Worm (Caenorhabditis elegans): ENCODE data around the gene clec-210.

The clec-210 gene

DNA sequence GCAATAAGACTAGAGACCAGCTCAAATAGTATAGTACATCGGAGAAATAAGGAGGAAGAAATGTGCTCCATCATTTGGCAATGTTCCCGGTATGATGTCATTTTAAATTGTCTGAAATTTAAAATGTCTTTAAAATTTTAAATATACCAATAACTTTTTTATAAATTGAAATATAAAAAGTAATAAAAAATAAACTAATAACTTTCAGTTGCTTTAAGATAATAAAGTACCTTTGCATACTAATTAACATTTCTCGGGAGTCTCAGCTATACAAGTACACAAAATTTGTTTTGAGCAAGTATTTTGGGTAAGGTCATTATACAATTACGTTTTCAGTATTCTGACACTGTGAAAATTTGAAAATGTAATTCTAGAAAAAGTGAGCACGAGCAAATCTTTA lies 33.7 kb downstream of the clec-210 start, which contains the start of gene srab-6:
Gene srab-6, minus strand, starts transcription at position 101 of the 400 bp plus-strand sequence.
- TF ChIP-seq tab-1 (GFP tag; IDR thresholded peaks at IDR 0.05) (no peak), ztf-29 (GFP tag; IDR thresholded peaks at IDR 0.05) (no peak), med-1 (GFP tag; optimal IDR thresholded peaks at IDR 0.05; ENCODE audit: insufficient read depth) (no peak), ztf-23 (GFP tag; IDR thresholded peaks at IDR 0.05) (no peak), T22C8.4 (GFP tag; IDR thresholded peaks at IDR 0.05) (no peak), ref-1 (GFP tag; conservative IDR thresholded peaks at IDR 0.05) (no peak), flt-1 (GFP tag; IDR thresholded peaks at IDR 0.05) (no peak), klf-2 (GFP tag; conservative IDR thresholded peaks at IDR 0.05) (no peak), cog-1 (tag; optimal IDR thresholded peaks at IDR 0.05) (no peak)

DNA sequence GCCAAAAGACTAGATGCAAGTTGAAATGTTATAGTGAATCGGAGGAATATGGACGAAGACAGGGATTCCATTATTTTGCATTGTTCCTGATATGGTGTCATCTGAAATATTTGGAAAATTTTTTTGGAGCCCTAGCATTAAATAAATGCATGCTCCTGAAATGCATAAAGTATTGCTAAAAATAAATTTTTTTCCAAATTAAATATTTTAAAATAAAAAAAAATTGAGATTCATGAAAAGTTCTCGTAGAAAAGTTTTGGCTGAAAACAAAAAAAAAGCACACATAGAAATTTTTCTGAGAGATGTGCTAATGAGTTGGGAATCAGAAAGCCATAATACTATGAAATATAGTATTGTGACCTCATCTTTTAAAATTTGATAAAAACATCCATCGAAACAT lies 36.9 kb downstream of the clec-210 start, which contains the start of gene srab-7:
Gene srab-7, minus strand, starts transcription at position 101 of the 400 bp plus-strand sequence.
- TF ChIP-seq med-1 (GFP tag; optimal IDR thresholded peaks at IDR 0.05; ENCODE audit: insufficient read depth) (no peak), ztf-23 (GFP tag; IDR thresholded peaks at IDR 0.05) (no peak), T22C8.4 (GFP tag; IDR thresholded peaks at IDR 0.05) (no peak), ref-1 (GFP tag; conservative IDR thresholded peaks at IDR 0.05) (no peak), flt-1 (GFP tag; IDR thresholded peaks at IDR 0.05) (no peak)

DNA sequence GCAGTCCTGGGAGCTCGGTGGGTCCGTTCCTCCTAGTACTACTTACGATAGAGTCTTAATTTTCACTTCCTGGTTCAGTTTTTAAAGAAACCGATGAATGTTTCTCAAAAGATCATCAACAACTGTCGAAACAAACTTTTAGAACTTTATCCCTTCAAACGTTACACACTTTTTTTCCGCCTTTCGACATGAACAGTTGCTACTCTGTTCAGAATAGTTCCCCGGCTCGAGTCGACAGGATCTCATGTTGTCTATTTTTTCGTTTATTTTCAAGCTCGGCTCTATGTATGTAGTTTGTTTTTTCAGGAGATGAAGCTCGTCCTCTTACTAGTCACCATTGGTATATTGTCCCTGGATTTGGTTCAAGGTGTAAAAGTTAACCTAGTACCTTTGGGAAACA lies 38.6 kb downstream of the clec-210 start, which contains the start of gene exh-1:
Gene exh-1, plus strand, starts transcription at position 301 of the 400 bp plus-strand sequence.
- TF ChIP-seq flt-1 (GFP tag; IDR thresholded peaks at IDR 0.05) (no peak), ref-1 (GFP tag; conservative IDR thresholded peaks at IDR 0.05) (no peak), T22C8.4 (GFP tag; IDR thresholded peaks at IDR 0.05) (no peak), cog-1 (tag; optimal IDR thresholded peaks at IDR 0.05) (no peak), med-1 (GFP tag; optimal IDR thresholded peaks at IDR 0.05; ENCODE audit: insufficient read depth) (no peak), tab-1 (GFP tag; IDR thresholded peaks at IDR 0.05) (no peak), ztf-29 (GFP tag; IDR thresholded peaks at IDR 0.05) (no peak), ztf-23 (GFP tag; IDR thresholded peaks at IDR 0.05) (no peak)

DNA sequence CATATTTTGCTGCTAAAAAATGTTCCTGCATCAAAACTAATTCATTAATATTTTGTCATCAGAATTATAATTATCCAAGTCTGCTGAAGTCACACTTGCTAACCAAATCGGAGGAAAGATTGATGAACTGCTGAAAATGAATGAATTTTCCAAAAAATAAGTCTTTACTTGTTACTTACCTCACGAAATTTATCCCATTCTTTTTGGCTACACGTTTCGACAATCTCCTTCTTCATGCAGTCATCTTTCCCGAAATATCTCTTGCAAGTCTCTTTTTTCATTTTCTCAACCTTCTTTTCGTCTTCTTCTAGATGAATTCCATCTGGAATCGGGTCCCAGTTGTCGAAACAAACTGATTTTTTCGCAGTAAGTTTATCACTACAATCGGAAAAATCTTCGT lies 40.2 kb downstream of the clec-210 start:
- TF ChIP-seq flt-1 (GFP tag; IDR thresholded peaks at IDR 0.05), result no peak
- no peak for TF ChIP-seq klf-2 (GFP tag; conservative IDR thresholded peaks at IDR 0.05)
- TF ChIP-seq tab-1 (GFP tag; IDR thresholded peaks at IDR 0.05), result no peak
- TF ChIP-seq med-1 (GFP tag; optimal IDR thresholded peaks at IDR 0.05; ENCODE audit: insufficient read depth), result no peak
- TF ChIP-seq ztf-23 (GFP tag; IDR thresholded peaks at IDR 0.05), result no peak
- TF ChIP-seq ref-1 (GFP tag; conservative IDR thresholded peaks at IDR 0.05), result no peak
- no peak for TF ChIP-seq ztf-29 (GFP tag; IDR thresholded peaks at IDR 0.05)
- no peak for TF ChIP-seq cog-1 (tag; optimal IDR thresholded peaks at IDR 0.05)
- no peak for TF ChIP-seq T22C8.4 (GFP tag; IDR thresholded peaks at IDR 0.05)

DNA sequence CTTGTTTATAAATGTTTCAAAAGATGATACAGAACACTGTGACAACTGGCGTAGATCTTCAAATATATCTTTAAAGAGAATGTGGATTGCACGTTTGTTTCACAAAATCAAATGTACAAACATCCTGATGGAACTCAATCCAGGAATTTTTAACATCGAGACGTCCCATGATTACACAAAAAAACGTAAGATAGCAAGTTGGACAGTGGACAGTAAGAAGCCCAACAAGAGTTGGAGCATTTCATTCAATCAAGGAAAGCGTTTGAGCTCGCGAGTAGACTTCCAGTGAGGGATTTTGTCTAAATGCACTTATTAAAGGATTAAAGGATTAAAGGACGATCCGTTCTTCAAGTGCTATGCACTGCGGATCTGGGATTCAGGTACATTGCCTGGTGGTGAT lies 41.1 kb downstream of the clec-210 start, which contains the start of gene C36C5.12:
Gene C36C5.12, minus strand, starts transcription at position 101 of the 400 bp plus-strand sequence.
- TF ChIP-seq med-1 (GFP tag; optimal IDR thresholded peaks at IDR 0.05; ENCODE audit: insufficient read depth) (no peak), flt-1 (GFP tag; IDR thresholded peaks at IDR 0.05) (no peak)

DNA sequence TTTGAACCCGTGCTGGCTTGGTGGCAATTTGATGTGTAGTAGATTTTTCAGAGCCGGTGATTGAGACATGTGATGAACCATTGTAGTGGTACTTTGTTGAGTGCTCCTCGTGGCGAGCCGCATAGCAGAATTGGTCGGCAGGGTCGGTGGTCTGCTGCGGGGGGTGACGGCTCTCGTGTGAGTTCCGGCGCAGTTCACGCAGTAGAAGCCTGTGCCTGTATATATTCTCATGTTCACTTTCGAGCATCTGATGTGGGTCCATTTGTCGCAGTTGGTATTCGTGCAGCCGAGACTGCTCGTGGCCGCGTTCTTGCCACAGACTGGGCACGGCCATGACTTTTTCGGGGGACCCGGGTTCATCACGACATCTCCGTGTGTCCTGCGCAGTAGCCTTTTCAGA lies 44.1 kb downstream of the clec-210 start:
- TF ChIP-seq ref-1 (GFP tag; conservative IDR thresholded peaks at IDR 0.05) (no peak), flt-1 (GFP tag; IDR thresholded peaks at IDR 0.05) (no peak)

DNA sequence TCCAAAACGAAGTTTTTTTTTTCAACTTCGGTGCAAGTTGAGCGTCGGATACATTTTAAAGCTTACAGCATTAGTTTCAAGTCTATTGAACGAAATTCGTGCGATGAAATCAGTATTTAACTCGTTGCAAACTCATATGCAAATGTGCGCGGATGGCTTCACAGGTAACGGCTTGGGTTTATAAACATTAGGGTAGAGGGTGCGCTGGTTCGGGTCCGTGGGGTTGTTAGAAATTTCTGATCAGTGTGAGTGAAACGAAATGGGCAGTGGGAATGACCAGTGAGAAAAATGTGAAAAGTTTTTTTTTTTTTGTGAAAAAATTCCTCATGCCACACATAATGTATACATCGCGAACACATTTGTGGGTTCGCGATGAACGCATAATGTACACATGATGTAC lies 45.0 kb downstream of the clec-210 start:
- no peak for TF ChIP-seq klf-2 (GFP tag; conservative IDR thresholded peaks at IDR 0.05)
- no peak for TF ChIP-seq T22C8.4 (GFP tag; IDR thresholded peaks at IDR 0.05)
- TF ChIP-seq tab-1 (GFP tag; IDR thresholded peaks at IDR 0.05), result no peak
- TF ChIP-seq med-1 (GFP tag; optimal IDR thresholded peaks at IDR 0.05; ENCODE audit: insufficient read depth), result no peak
- TF ChIP-seq flt-1 (GFP tag; IDR thresholded peaks at IDR 0.05), result no peak
- TF ChIP-seq ref-1 (GFP tag; conservative IDR thresholded peaks at IDR 0.05), result no peak
- TF ChIP-seq cog-1 (tag; optimal IDR thresholded peaks at IDR 0.05), result no peak
- no peak for TF ChIP-seq ztf-29 (GFP tag; IDR thresholded peaks at IDR 0.05)
- TF ChIP-seq ztf-23 (GFP tag; IDR thresholded peaks at IDR 0.05), result no peak

DNA sequence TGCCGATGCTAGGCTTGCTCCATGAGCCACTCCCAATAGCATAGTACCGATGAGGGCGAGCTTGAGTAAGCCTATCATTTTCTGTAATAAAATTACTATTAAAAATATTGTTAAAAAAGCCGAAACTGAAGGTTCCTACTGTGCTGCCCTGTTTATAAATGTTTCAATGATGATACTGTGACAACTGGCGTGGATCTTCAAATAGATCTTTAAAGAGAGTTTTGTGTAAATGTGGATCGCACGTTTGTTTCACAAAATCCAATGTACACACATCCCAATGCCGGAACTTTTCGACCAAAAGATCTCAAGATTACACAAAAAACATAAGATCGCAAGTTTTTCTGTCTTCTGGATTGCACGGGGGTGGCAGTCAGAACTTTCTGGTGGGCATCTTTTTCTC lies 47.3 kb downstream of the clec-210 start, which contains the start of gene C36C5.14:
Gene C36C5.14, minus strand, starts transcription at position 101 of the 400 bp plus-strand sequence.
- no peak for TF ChIP-seq klf-2 (GFP tag; conservative IDR thresholded peaks at IDR 0.05)
- TF ChIP-seq T22C8.4 (GFP tag; IDR thresholded peaks at IDR 0.05), result no peak
- no peak for TF ChIP-seq ztf-23 (GFP tag; IDR thresholded peaks at IDR 0.05)
- no peak for TF ChIP-seq tab-1 (GFP tag; IDR thresholded peaks at IDR 0.05)

DNA sequence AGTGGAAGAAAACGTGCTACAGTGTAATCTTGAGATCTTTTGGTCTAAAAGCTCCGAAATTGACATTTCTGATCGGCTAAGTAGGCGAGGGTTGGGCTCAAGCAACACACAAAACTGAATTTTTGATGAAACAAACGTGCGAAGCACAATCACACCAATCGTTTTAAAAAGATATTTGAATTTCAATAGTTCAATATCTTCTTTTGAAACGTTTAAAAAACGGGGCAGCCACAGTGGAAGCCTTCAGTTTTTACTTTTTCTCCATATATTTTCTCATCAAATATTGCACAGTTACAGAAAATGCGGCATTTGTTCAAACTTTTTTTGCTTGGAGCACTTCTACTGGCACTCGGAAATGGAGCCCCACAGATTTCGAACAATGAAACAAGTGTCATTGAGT lies 48.1 kb downstream of the clec-210 start, which contains the start of gene C36C5.4:
Gene C36C5.4, plus strand, starts transcription at position 301 of the 400 bp plus-strand sequence.
- no peak for TF ChIP-seq ztf-23 (GFP tag; IDR thresholded peaks at IDR 0.05)
- no peak for TF ChIP-seq ztf-29 (GFP tag; IDR thresholded peaks at IDR 0.05)
- TF ChIP-seq flt-1 (GFP tag; IDR thresholded peaks at IDR 0.05), result no peak
- TF ChIP-seq klf-2 (GFP tag; conservative IDR thresholded peaks at IDR 0.05), result no peak
- no peak for TF ChIP-seq cog-1 (tag; optimal IDR thresholded peaks at IDR 0.05)
- TF ChIP-seq tab-1 (GFP tag; IDR thresholded peaks at IDR 0.05), result no peak
- no peak for TF ChIP-seq T22C8.4 (GFP tag; IDR thresholded peaks at IDR 0.05)

DNA sequence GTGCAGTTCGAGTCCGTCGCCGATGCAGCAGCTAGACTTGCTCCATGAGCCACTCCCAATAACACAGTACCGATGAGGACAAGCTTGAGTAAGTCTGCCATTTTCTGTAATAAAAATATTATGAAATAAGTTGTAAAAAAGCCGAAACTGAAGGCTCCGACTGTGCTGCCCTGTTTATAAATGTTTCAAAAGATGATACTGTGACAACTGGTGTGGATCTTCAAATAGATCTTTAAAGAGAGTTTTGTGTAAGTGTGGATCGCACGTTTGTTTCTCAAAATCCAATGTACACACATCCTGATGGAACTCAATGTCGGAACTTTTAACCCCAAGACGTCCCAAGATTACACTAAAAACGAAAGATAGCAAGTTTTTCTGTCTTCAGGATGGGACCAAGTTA lies 50.5 kb downstream of the clec-210 start, which contains the start of gene C36C5.15:
Gene C36C5.15, minus strand, starts transcription at position 101 of the 400 bp plus-strand sequence.
- TF ChIP-seq klf-2 (GFP tag; conservative IDR thresholded peaks at IDR 0.05) (no peak), flt-1 (GFP tag; IDR thresholded peaks at IDR 0.05) (no peak), med-1 (GFP tag; optimal IDR thresholded peaks at IDR 0.05; ENCODE audit: insufficient read depth) (no peak), ztf-23 (GFP tag; IDR thresholded peaks at IDR 0.05) (no peak), ztf-29 (GFP tag; IDR thresholded peaks at IDR 0.05) (no peak), tab-1 (GFP tag; IDR thresholded peaks at IDR 0.05) (no peak), T22C8.4 (GFP tag; IDR thresholded peaks at IDR 0.05) (no peak), cog-1 (tag; optimal IDR thresholded peaks at IDR 0.05) (no peak), ref-1 (GFP tag; conservative IDR thresholded peaks at IDR 0.05) (no peak)

All from whole organism, midembryonic.